Worm (Caenorhabditis elegans): Measurements from ENCODE around the gene wbp-2.

The wbp-2 gene

ce11 chrII:9299679-9300078 is 29.9 kb upstream of the wbp-2 start:
- TF ChIP-seq ztf-6 (GFP tag; IDR thresholded peaks at IDR 0.05) = no peak
- TF ChIP-seq C17E4.6 (GFP tag; IDR thresholded peaks at IDR 0.05) = no peak
- no peak for TF ChIP-seq dox-1 (GFP tag; IDR thresholded peaks at IDR 0.05)
- no peak for TF ChIP-seq snpc-4 (GFP tag; optimal IDR thresholded peaks at IDR 0.05)
- TF ChIP-seq snpc-4 (tag; optimal IDR thresholded peaks at IDR 0.05) = no peak
- TF ChIP-seq pbrm-1 (GFP tag; IDR thresholded peaks at IDR 0.05) = no peak

ce11 chrII:9301065-9301464 is 28.5 kb upstream of the wbp-2 start:
- TF ChIP-seq snpc-3.4 (tag; optimal IDR thresholded peaks at IDR 0.05) = no peak
- no peak for TF ChIP-seq nfya-1 (tag; optimal IDR thresholded peaks at IDR 0.05; ENCODE audit: borderline replicate concordance, insufficient read depth)
- TF ChIP-seq cebp-1 (GFP tag; IDR thresholded peaks at IDR 0.05) = no peak
- TF ChIP-seq cebp-1 (tag; optimal IDR thresholded peaks at IDR 0.05) = peak; percentile 29
- no peak for TF ChIP-seq rcor-1 (GFP tag; IDR thresholded peaks at IDR 0.05)
- peak in 1 of 2 experiments; percentile 2 for TF ChIP-seq let-607 (tag; optimal IDR thresholded peaks at IDR 0.05)
- peak; percentile 90 for TF ChIP-seq nhr-80 (tag; optimal IDR thresholded peaks at IDR 0.05)
- no peak for TF ChIP-seq D2030.7 (GFP tag; IDR thresholded peaks at IDR 0.05)
- no peak for TF ChIP-seq lin-40 (tag; optimal IDR thresholded peaks at IDR 0.05)

DNA sequence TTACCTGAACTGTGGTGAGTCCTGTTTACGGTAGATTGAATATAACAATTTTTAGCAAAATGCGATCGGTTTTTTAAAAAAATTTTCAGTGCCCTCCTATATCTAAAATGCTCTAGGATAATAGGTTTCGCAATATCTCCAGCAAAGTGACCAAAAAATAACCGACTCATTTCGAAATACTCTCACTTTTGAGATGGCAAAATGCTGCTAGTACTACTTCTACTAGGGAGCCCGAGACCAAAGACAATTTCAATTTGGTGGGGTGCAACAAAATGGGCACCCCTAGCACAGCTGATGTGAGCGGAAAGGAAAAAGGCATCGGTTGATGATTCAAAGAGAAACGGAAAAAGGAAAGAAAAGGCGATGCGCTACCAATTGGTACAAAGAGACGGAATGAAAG is 26.0 kb upstream of the wbp-2 start:
- no peak for TF ChIP-seq F23B12.7 (tag; optimal IDR thresholded peaks at IDR 0.05; ENCODE audit: insufficient read depth)
- no peak for TF ChIP-seq ccch-3 (GFP tag; optimal IDR thresholded peaks at IDR 0.05)
- TF ChIP-seq mcd-1 (GFP tag; IDR thresholded peaks at IDR 0.05) = no peak
- TF ChIP-seq ztf-18 (tag; optimal IDR thresholded peaks at IDR 0.05) = no peak
- TF ChIP-seq ztf-22 (GFP tag; optimal IDR thresholded peaks at IDR 0.05) = no peak
- no peak for TF ChIP-seq cebp-1 (GFP tag; IDR thresholded peaks at IDR 0.05)
- TF ChIP-seq cebp-1 (tag; optimal IDR thresholded peaks at IDR 0.05) = peak; percentile 77
- TF ChIP-seq K11D2.4 (GFP tag; IDR thresholded peaks at IDR 0.05) = no peak

ce11 chrII:9304849-9305248 is 24.7 kb upstream of the wbp-2 start:
- TF ChIP-seq ekl-4 (GFP tag; IDR thresholded peaks at IDR 0.05) = no peak
- no peak for TF ChIP-seq bed-1 (GFP tag; IDR thresholded peaks at IDR 0.05)
- no peak for TF ChIP-seq B0019.2 (GFP tag; conservative IDR thresholded peaks at IDR 0.05)
- TF ChIP-seq T07F8.4 (tag; optimal IDR thresholded peaks at IDR 0.05) = no peak

- TF ChIP-seq ccch-3 (GFP tag; optimal IDR thresholded peaks at IDR 0.05) (no peak), hsf-1 (GFP tag; IDR thresholded peaks at IDR 0.05) (no peak), zfh-2 (GFP tag; conservative IDR thresholded peaks at IDR 0.05) (no peak), chd-7 (tag; optimal IDR thresholded peaks at IDR 0.05) (no peak), lin-35 (GFP tag; optimal IDR thresholded peaks at IDR 0.05) (no peak), F57A8.1 (GFP tag; optimal IDR thresholded peaks at IDR 0.05) (no peak), xnd-1 (tag; optimal IDR thresholded peaks at IDR 0.05) (no peak), zim-3 (tag; optimal IDR thresholded peaks at IDR 0.05) (no peak), gei-17 (GFP tag; optimal IDR thresholded peaks at IDR 0.05) (no peak), ztf-26 (tag; optimal IDR thresholded peaks at IDR 0.05) (no peak), hlh-26 (GFP tag; conservative IDR thresholded peaks at IDR 0.05) (no peak), C06A6.2 (GFP tag; conservative IDR thresholded peaks at IDR 0.05) (no peak)
Measured at ce11 chrII:9305575-9305974, 24.0 kb upstream of the wbp-2 start.

Measured in whole organism, young adult.